Fruit fly (Drosophila melanogaster) whole organism, pupa: Measurements from ENCODE around the gene lectin-24A.

Source experiments
- CG10348 ChIP-seq: fragments of 200-800 bp; sonication (Bioruptor generic); IDR thresholded peaks from 2 replicates; pipeline ENCODE4 v1.3.6; 2022; ENCODE audit warnings: missing biosample characterization, missing genetic modification characterization
- CG13204 ChIP-seq: fragments of 200-800 bp; sonication (Bioruptor generic); optimal IDR thresholded peaks from 2 replicates; lab custom pipeline; 2018; ENCODE audit warnings: missing biosample characterization, mild to moderate bottlenecking, missing genetic modification characterization, moderate library complexity
- CG14655 ChIP-seq: fragments of 200-800 bp; sonication (Bioruptor generic); optimal IDR thresholded peaks from 3 replicates; lab custom pipeline; 2017; ENCODE audit warnings: mild to moderate bottlenecking, missing biosample characterization, missing genetic modification reagents, missing genetic modification characterization
- CG15710 ChIP-seq: fragments of 200-800 bp; sonication (Bioruptor generic); optimal IDR thresholded peaks from 2 replicates; lab custom pipeline; 2018; ENCODE audit warnings: missing biosample characterization, mild to moderate bottlenecking, missing genetic modification characterization, moderate library complexity
- CG17806 ChIP-seq: fragments of 200-800 bp; sonication (Bioruptor generic); optimal IDR thresholded peaks from 2 replicates; lab custom pipeline; 2018; ENCODE audit warnings: missing biosample characterization, mild to moderate bottlenecking, missing genetic modification characterization, moderate library complexity
- CG32121 ChIP-seq: fragments of 200-800 bp; sonication (Bioruptor generic); IDR thresholded peaks from 2 replicates; pipeline ENCODE4 v1.3.6; 2022; ENCODE audit warnings: missing biosample characterization, missing genetic modification characterization
- CG4496 ChIP-seq: fragments of 200-800 bp; sonication (Bioruptor generic); IDR thresholded peaks from 3 replicates; pipeline ENCODE4 v1.3.6; 2022; ENCODE audit warnings: missing biosample characterization, missing genetic modification characterization
- CG8159 ChIP-seq: fragments of 200-800 bp; sonication (Bioruptor generic); optimal IDR thresholded peaks from 3 replicates; lab custom pipeline; 2018; ENCODE audit warnings: missing biosample characterization, mild to moderate bottlenecking, missing genetic modification characterization, moderate library complexity
- CG8301 ChIP-seq: fragments of 200-800 bp; sonication (Bioruptor generic); optimal IDR thresholded peaks from 2 replicates; lab custom pipeline; 2018; ENCODE audit warnings: missing biosample characterization, mild to moderate bottlenecking, missing genetic modification characterization
- CG9948 ChIP-seq: fragments of 200-800 bp; sonication (Bioruptor generic); optimal IDR thresholded peaks from 2 replicates; lab custom pipeline; 2018; ENCODE audit warnings: missing biosample characterization, mild to moderate bottlenecking, missing genetic modification characterization, moderate library complexity
- D1 ChIP-seq: fragments of 200-800 bp; sonication (Bioruptor generic); optimal IDR thresholded peaks from 2 replicates; lab custom pipeline; 2018; ENCODE audit warnings: missing biosample characterization, mild to moderate bottlenecking, missing genetic modification characterization, moderate library complexity
- EcR ChIP-seq: fragments of 200-800 bp; sonication (Bioruptor generic); optimal IDR thresholded peaks from 3 replicates; lab custom pipeline; 2019; ENCODE audit warnings: missing biosample characterization, missing genetic modification characterization, mild to moderate bottlenecking, moderate library complexity, missing genetic modification reagents
- Pif1B ChIP-seq: fragments of 200-800 bp; sonication (Bioruptor generic); optimal IDR thresholded peaks from 3 replicates; lab custom pipeline; 2016; ENCODE audit warnings: missing biosample characterization, missing genetic modification characterization
- gl ChIP-seq: fragments of 200-800 bp; sonication (Bioruptor generic); optimal IDR thresholded peaks from 2 replicates; lab custom pipeline; 2018; ENCODE audit warnings: missing biosample characterization, mild to moderate bottlenecking, missing genetic modification characterization

- no peak for TF ChIP-seq CG4496 (GFP tag; lab: Robert Waterston, UW)
- no peak for TF ChIP-seq CG9948 (tag; lab: Kevin White, UChicago)
- no peak for TF ChIP-seq Pif1B (GFP tag; lab: Kevin White, UChicago)
- TF ChIP-seq D1 (tag; lab: Kevin White, UChicago): no peak
- no peak for TF ChIP-seq gl
- TF ChIP-seq EcR: no peak
- no peak for TF ChIP-seq CG17806 (tag; lab: Kevin White, UChicago)
- no peak for TF ChIP-seq CG8301 (tag; lab: Kevin White, UChicago)
- TF ChIP-seq CG14655 (GFP tag; lab: Kevin White, UChicago): no peak
- no peak for TF ChIP-seq CG32121 (GFP tag; lab: Robert Waterston, UW)
- TF ChIP-seq CG15710: no peak
- no peak for TF ChIP-seq CG10348 (GFP tag; lab: Robert Waterston, UW)
- no peak for TF ChIP-seq CG13204 (GFP tag; lab: Kevin White, UChicago)
- TF ChIP-seq CG8159: no peak
These were observed 25.1 kb downstream of the lectin-24A start, which contains the start of gene CG16704 for dm6 chr2L:3692466-3692865.
